Worm (Caenorhabditis elegans) whole organism, late embryonic: Measurements from ENCODE around the gene klf-3.

Experiments used
- C38D4.7 ChIP-seq: fragments of 200-800 bp; sonication (Bioruptor generic); optimal IDR thresholded peaks from 2 replicates; lab custom pipeline; 2018; ENCODE audit warnings: mild to moderate bottlenecking, missing genetic modification characterization, moderate library complexity, missing compliant biosample characterization
- K02D7.2 ChIP-seq: sonication (generic microtip); optimal IDR thresholded peaks from 2 replicates; lab custom pipeline; 2017; ENCODE audit warnings: mild to moderate bottlenecking, missing genetic modification characterization, missing compliant biosample characterization
- T23F11.4 ChIP-seq: fragments of 200-800 bp; sonication (Bioruptor generic); optimal IDR thresholded peaks from 2 replicates; lab custom pipeline; 2018; ENCODE audit warnings: mild to moderate bottlenecking, missing genetic modification characterization, missing compliant biosample characterization
- Y22D7AL.16 ChIP-seq: sonication (generic microtip); optimal IDR thresholded peaks from 2 replicates; lab custom pipeline; 2016; ENCODE audit warnings: missing genetic modification characterization, missing compliant biosample characterization
- ahr-1 ChIP-seq: sonication (generic microtip); optimal IDR thresholded peaks from 2 replicates; lab custom pipeline; 2016; ENCODE audit warnings: missing genetic modification characterization, missing compliant biosample characterization
- ceh-19 ChIP-seq: fragments of 200-800 bp; sonication (Bioruptor generic); optimal IDR thresholded peaks from 2 replicates; lab custom pipeline; 2018; ENCODE audit warnings: mild to moderate bottlenecking, missing genetic modification characterization, missing compliant biosample characterization
- ceh-34 ChIP-seq: sonication (generic microtip); optimal IDR thresholded peaks from 2 replicates; lab custom pipeline; 2016; ENCODE audit warnings: mild to moderate bottlenecking, missing genetic modification characterization, missing compliant biosample characterization
- ceh-6 ChIP-seq: fragments of 200-800 bp; sonication (Bioruptor generic); optimal IDR thresholded peaks from 2 replicates; lab custom pipeline; 2018; ENCODE audit warnings: mild to moderate bottlenecking, missing genetic modification characterization, missing compliant biosample characterization
- dmd-4 ChIP-seq: sonication (generic microtip); optimal IDR thresholded peaks from 2 replicates; lab custom pipeline; 2016; ENCODE audit warnings: borderline replicate concordance, missing genetic modification characterization, missing compliant biosample characterization
- ets-4 ChIP-seq: sonication (generic microtip); optimal IDR thresholded peaks from 2 replicates; lab custom pipeline; 2016; ENCODE audit warnings: missing genetic modification characterization, missing compliant biosample characterization
- fkh-6 ChIP-seq: sonication (generic microtip); optimal IDR thresholded peaks from 2 replicates; lab custom pipeline; 2016; ENCODE audit warnings: missing genetic modification characterization, missing compliant biosample characterization
- gmeb-2 ChIP-seq: sonication (generic microtip); optimal IDR thresholded peaks from 2 replicates; lab custom pipeline; 2016; ENCODE audit warnings: missing genetic modification characterization, inconsistent platforms, missing compliant biosample characterization
- hlh-6 ChIP-seq: sonication (generic microtip); optimal IDR thresholded peaks from 2 replicates; lab custom pipeline; 2016; ENCODE audit warnings: missing genotype, missing genetic modification characterization, missing compliant biosample characterization
- hlh-8 ChIP-seq: sonication (generic microtip); optimal IDR thresholded peaks from 2 replicates; lab custom pipeline; 2016; ENCODE audit warnings: missing genotype, missing genetic modification characterization, missing compliant biosample characterization
- lin-11 ChIP-seq: fragments of 200-800 bp; sonication (Bioruptor generic); optimal IDR thresholded peaks from 2 replicates; lab custom pipeline; 2018; ENCODE audit warnings: mild to moderate bottlenecking, missing genetic modification characterization, missing compliant biosample characterization
- madf-2 ChIP-seq: sonication (generic microtip); optimal IDR thresholded peaks from 2 replicates; lab custom pipeline; 2017; ENCODE audit warnings: missing genetic modification characterization, missing compliant biosample characterization
- nfya-1 ChIP-seq: sonication (generic microtip); optimal IDR thresholded peaks from 2 replicates; lab custom pipeline; 2017; ENCODE audit warnings: missing genetic modification characterization, mild to moderate bottlenecking, missing compliant biosample characterization, antibody characterized with exemption, moderate library complexity
- npax-4 ChIP-seq: sonication (generic microtip); optimal IDR thresholded peaks from 2 replicates; lab custom pipeline; 2016; ENCODE audit warnings: missing genetic modification characterization, missing compliant biosample characterization
- odd-2 ChIP-seq: sonication (generic microtip); optimal IDR thresholded peaks from 2 replicates; lab custom pipeline; 2017; ENCODE audit warnings: antibody characterized with exemption, mild to moderate bottlenecking, missing genetic modification characterization, missing compliant biosample characterization
- pat-9 ChIP-seq: fragments of 200-800 bp; sonication (Bioruptor generic); optimal IDR thresholded peaks from 2 replicates; lab custom pipeline; 2018; ENCODE audit warnings: mild to moderate bottlenecking, missing genetic modification characterization, moderate library complexity, missing compliant biosample characterization
- pax-1 ChIP-seq: fragments of 150-350 bp; optimal IDR thresholded peaks from 2 replicates; lab custom pipeline; 2014; ENCODE audit warnings: missing biosample characterization, missing genetic modification characterization
- pha-2 ChIP-seq: sonication (generic microtip); optimal IDR thresholded peaks from 2 replicates; lab custom pipeline; 2017; ENCODE audit warnings: mild to moderate bottlenecking, missing genetic modification characterization, missing compliant biosample characterization
- pha-4 ChIP-seq: fragments of 150-350 bp; optimal IDR thresholded peaks from 2 replicates; lab custom pipeline; 2018; ENCODE audit warnings: missing biosample characterization, missing genetic modification reagents, missing genetic modification characterization
- pros-1 ChIP-seq: fragments of 150-350 bp; optimal IDR thresholded peaks from 2 replicates; lab custom pipeline; 2014; ENCODE audit warnings: missing biosample characterization, missing genetic modification reagents, missing genetic modification characterization
- ref-2 ChIP-seq: sonication (generic microtip); optimal IDR thresholded peaks from 2 replicates; lab custom pipeline; 2016; ENCODE audit warnings: missing genetic modification characterization, missing compliant biosample characterization
- sdc-2 ChIP-seq: sonication (generic microtip); optimal IDR thresholded peaks from 2 replicates; lab custom pipeline; 2016; ENCODE audit warnings: missing genotype, missing genetic modification characterization, missing compliant biosample characterization
- sox-2 ChIP-seq: fragments of 200-800 bp; sonication (Bioruptor generic); IDR thresholded peaks from 2 replicates; pipeline ENCODE4 v1.3.6; 2022; ENCODE audit warnings: missing genetic modification reagents, missing genetic modification characterization, missing compliant biosample characterization
- sox-4 ChIP-seq: sonication (generic microtip); optimal IDR thresholded peaks from 2 replicates; lab custom pipeline; 2017; ENCODE audit warnings: mild to moderate bottlenecking, missing genetic modification characterization, inconsistent platforms, missing compliant biosample characterization
- tbx-2 ChIP-seq: sonication (generic microtip); optimal IDR thresholded peaks from 2 replicates; lab custom pipeline; 2016; ENCODE audit warnings: missing genetic modification characterization, missing compliant biosample characterization
- unc-3 ChIP-seq, 2 experiments: fragments of 200-800 bp in 1 of 2; sonication (Bioruptor generic) in 1 of 2; sonication (generic microtip) in 1 of 2; conservative IDR thresholded peaks in 1 of 2; optimal IDR thresholded peaks in 1 of 2; 2 replicates each; pipeline versions ENCODE4 v1.3.6 to Lab custom; 2016 to 2022; ENCODE audit warnings: missing compliant biosample characterization in 2 of 2, missing genetic modification characterization in 2 of 2, missing genetic modification reagents in 1 of 2
- unc-86 ChIP-seq: sonication (generic microtip); optimal IDR thresholded peaks from 2 replicates; lab custom pipeline; 2016; ENCODE audit warnings: missing genetic modification characterization, missing compliant biosample characterization
- zip-5 ChIP-seq: sonication (generic microtip); optimal IDR thresholded peaks from 2 replicates; lab custom pipeline; 2016; ENCODE audit warnings: missing genetic modification characterization, missing compliant biosample characterization
- ztf-16 ChIP-seq: sonication (generic microtip); optimal IDR thresholded peaks from 2 replicates; lab custom pipeline; 2017; ENCODE audit warnings: missing genetic modification characterization, missing compliant biosample characterization

klf-3 gene

DNA sequence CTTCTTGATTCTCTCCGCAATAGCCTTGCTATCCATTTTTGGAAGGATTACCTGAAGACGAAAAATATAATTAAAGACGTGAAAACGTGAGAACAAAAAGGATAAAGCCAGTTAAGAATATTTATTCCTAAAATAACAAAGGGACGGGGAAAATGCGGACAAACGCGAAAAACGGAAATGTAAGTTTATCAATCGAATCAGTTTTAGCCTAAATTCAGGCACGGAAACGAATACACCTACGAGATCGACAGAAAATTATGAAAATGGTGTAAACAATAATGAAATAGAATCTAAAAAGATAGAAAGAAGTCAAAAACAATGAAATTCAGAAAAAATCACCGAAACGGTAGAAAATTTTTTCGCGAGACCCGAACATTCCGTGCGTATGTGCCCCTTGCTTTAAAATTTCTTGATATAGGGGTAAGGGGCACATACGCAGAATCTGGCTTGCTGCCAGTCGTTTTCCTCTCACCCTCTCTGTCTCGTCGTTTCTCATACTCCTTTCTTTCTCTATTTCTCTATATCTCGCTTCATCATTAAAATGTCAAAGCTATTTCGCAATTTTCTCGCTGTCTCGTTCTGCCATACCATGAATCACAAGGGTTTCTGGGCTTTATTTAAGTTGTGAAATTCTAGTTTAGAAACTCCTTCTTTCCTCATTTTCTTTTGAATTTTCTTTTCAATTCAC is 27.9 kb upstream of the klf-3 start, which contains the start of gene icd-1 (continued):
- TF ChIP-seq ref-2 (tag; lab: Kevin White, UChicago) (peak; percentile 78), tbx-2 (tag; lab: Kevin White, UChicago) (peak; percentile 87), sox-4 (tag; lab: Kevin White, UChicago) (no peak), pax-1 (peak; percentile 87)

DNA sequence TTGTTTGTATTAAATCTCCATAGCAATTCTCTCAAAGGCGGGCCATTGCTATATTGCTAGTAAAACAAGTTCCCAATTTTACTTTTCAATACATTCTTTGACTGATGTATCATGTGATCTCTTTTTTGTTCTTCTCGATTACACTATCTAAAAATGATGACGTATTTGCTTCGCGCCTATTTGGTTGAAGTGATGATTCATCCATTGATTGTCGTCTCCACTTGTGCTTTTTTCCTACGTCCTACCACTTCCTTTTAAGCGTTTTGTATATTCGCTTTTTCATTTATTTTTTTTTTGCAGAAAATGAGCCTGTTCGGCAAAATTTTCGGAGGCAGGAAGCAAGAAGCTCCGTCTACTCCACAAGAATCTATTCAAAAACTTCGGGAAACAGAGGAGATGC is 27.3 kb upstream of the klf-3 start, which contains the start of gene vps-32.1:
TSS of gene vps-32.1 (plus strand) at position 301 of the 400 bp plus-strand sequence.
- TF ChIP-seq sox-2 (GFP tag; lab: Robert Waterston, UW) (no peak), ceh-19 (GFP tag; lab: Kevin White, UChicago) (no peak), pha-2 (no peak), Y22D7AL.16 (tag; lab: Kevin White, UChicago) (no peak), dmd-4 (no peak)

DNA sequence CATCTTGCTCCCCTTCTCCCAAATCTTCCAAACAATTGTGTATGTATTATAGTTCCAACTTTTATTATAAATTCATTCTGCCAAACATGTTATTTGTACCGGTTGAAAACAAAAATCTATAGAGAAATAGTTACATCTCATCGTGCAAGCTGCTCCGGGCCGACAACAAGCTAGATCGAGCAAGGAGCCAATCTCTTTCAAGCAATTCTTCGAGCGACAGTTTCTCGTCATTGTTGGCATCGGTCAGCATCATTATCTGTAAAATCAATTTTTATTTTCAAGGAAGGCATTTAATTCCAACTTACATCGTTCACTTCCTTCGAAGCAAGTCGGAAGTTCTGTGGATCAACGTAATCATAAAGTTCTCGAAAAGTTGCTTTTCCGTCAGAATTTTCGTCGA is 25.7 kb upstream of the klf-3 start:
- no peak for TF ChIP-seq C38D4.7 (GFP tag; lab: Kevin White, UChicago)
- TF ChIP-seq pha-2, result no peak
- no peak for TF ChIP-seq sdc-2 (tag; lab: Kevin White, UChicago)
- no peak for TF ChIP-seq sox-2 (GFP tag; lab: Robert Waterston, UW)
- TF ChIP-seq ceh-34 (tag; lab: Kevin White, UChicago), result no peak
- no peak for TF ChIP-seq T23F11.4
- TF ChIP-seq ztf-16 (tag; lab: Kevin White, UChicago), result no peak
- TF ChIP-seq pat-9 (tag; lab: Kevin White, UChicago), result no peak
- TF ChIP-seq npax-4 (tag; lab: Kevin White, UChicago), result no peak
- TF ChIP-seq K02D7.2, result no peak

DNA sequence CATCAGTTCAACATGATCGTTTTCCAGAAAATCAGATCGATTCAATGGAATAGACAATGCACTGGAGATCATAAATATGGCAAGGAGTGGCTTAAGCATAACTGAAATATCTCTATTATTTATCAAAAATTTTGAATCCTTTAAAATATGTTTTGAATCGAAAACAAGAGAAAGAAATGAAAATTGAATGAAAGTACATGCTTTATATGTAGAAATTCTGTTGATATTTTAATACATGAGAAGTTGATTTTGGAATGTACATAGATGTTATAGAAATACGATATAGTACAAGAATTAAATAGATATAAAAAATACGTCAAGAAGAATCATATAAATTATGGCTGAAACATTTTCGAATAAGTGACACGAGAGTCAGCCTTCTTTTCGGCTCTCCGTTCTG is 24.4 kb upstream of the klf-3 start, which contains the start of gene C56C10.9:
TSS of gene C56C10.9 (minus strand) at position 101 of the 400 bp plus-strand sequence.
- TF ChIP-seq sox-4 (tag; lab: Kevin White, UChicago) (no peak), ceh-6 (no peak), dmd-4 (no peak)
- TF ChIP-seq, all 69 proteins: peak for 0

DNA sequence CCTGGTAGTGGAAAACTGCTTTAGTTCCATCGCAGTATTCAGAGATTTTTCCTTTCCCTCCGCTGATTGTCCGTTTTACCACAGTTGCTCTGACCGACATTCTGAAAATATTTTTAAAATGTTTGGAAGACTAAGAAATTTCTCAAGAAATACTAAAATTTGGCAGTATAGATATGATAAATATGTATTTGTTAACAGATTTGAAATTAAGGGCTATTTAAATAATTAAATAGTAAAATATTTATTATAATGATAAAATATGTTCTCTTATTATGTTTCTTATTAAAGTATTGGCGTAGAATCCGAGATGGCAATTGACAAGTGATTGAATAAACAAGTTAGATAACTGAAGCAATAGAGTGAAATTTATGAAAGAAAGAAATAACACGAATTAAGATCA is 22.5 kb upstream of the klf-3 start, which contains the start of gene aipr-1:
TSS of gene aipr-1 (minus strand) at position 101 of the 400 bp plus-strand sequence.
- TF ChIP-seq hlh-6 (tag; lab: Kevin White, UChicago), result no peak
- TF ChIP-seq pros-1 (tag; lab: Kevin White, UChicago), result no peak
- TF ChIP-seq odd-2 (tag; lab: Kevin White, UChicago), result no peak
- no peak for TF ChIP-seq gmeb-2
- TF ChIP-seq fkh-6, result no peak
- TF ChIP-seq lin-11, result no peak
- no peak for TF ChIP-seq ets-4
- no peak for TF ChIP-seq hlh-8
- TF ChIP-seq ref-2 (tag; lab: Kevin White, UChicago), result no peak
- TF ChIP-seq dmd-4, result no peak
- TF ChIP-seq unc-3 (GFP tag; conservative IDR thresholded peaks at IDR 0.05; lab: Robert Waterston, UW), result no peak
- no peak for TF ChIP-seq unc-3 (tag; optimal IDR thresholded peaks at IDR 0.05; lab: Kevin White, UChicago)

DNA sequence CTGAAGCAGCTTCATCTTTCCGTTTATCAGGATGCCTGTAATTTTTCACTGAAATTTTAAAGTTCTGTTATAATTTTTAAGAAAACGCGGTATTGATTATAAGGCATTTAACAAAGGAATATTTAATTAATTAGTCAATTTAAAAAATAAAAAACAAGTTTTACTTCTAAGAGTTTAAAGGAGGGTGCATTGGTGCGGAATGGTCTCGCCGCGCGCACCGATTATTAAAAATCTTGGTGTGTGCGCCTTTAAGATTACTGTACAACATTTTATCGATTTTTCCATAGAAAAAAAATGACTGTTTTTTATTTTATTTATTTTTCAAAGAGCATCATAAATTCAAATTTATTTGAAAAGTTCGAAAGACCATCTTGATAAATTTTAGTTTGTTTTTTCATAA is 19.2 kb upstream of the klf-3 start:
- TF ChIP-seq ceh-19 (GFP tag; lab: Kevin White, UChicago) (no peak), nfya-1 (no peak), ceh-34 (tag; lab: Kevin White, UChicago) (no peak), dmd-4 (no peak), C38D4.7 (GFP tag; lab: Kevin White, UChicago) (no peak), npax-4 (tag; lab: Kevin White, UChicago) (no peak), unc-86 (tag; lab: Kevin White, UChicago) (no peak), hlh-8 (no peak), zip-5 (tag; lab: Kevin White, UChicago) (no peak), ahr-1 (no peak), madf-2 (tag; lab: Kevin White, UChicago) (no peak), Y22D7AL.16 (tag; lab: Kevin White, UChicago) (no peak), pax-1 (no peak), pha-4 (tag; lab: Kevin White, UChicago) (no peak), pros-1 (tag; lab: Kevin White, UChicago) (no peak), odd-2 (tag; lab: Kevin White, UChicago) (no peak)
- TF ChIP-seq, all 69 proteins: peak for 0
